Fruit fly (Drosophila melanogaster) S2 (cell line): Measurements from ENCODE around the gene CG44426.

Experiments used
- CG8478 ChIP-seq: fragments of >200 bp; optimal IDR thresholded peaks from 2 replicates; lab custom pipeline; 2018
- CTCF ChIP-seq, 2 experiments: fragments of >200 bp; optimal IDR thresholded peaks; 2 replicates each; lab custom pipeline; 2018

- no peak for TF ChIP-seq CTCF (optimal IDR thresholded peaks at IDR 0.05; lab: Kevin White, UChicago)
- no peak for TF ChIP-seq CG8478
Measured at dm6 chrX:21025788-21026187, 47.7 kb downstream of the CG44426 start, which contains the start of gene r-cup.
